Fruit fly (Drosophila melanogaster): ENCODE data around the gene Lk.

Lk gene

dm6 chr3L:14574649-14575048, 14.1 kb upstream of the Lk start (continued):
- no peak for TF ChIP-seq CG1792 (GFP tag; optimal IDR thresholded peaks at IDR 0.05)
- no peak for TF ChIP-seq gt (GFP tag; IDR thresholded peaks at IDR 0.05)
- TF ChIP-seq CG4328 (GFP tag; optimal IDR thresholded peaks at IDR 0.05) = no peak
- no peak for TF ChIP-seq Rx (GFP tag; IDR thresholded peaks at IDR 0.05)
- no peak for TF ChIP-seq vfl (GFP tag; optimal IDR thresholded peaks at IDR 0.05)
- peak in 1 of 3 experiments; percentile 8 for TF ChIP-seq lola (GFP tag; optimal IDR thresholded peaks at IDR 0.05)
- TF ChIP-seq CG34376 (GFP tag; optimal IDR thresholded peaks at IDR 0.05) = no peak
- no peak for TF ChIP-seq sd (tag; optimal IDR thresholded peaks at IDR 0.05)
- no peak for TF ChIP-seq gfzf (GFP tag; optimal IDR thresholded peaks at IDR 0.05)
- no peak for TF ChIP-seq chm (GFP tag; IDR thresholded peaks at IDR 0.05)
- TF ChIP-seq CG9817 (tag; optimal IDR thresholded peaks at IDR 0.05) = no peak
- no peak for TF ChIP-seq Abd-B (GFP tag; optimal IDR thresholded peaks at IDR 0.05)
- TF ChIP-seq CG7786 (GFP tag; optimal IDR thresholded peaks at IDR 0.05) = no peak
- no peak for TF ChIP-seq Nf-YC (tag; optimal IDR thresholded peaks at IDR 0.05)
- TF ChIP-seq CG9727 (GFP tag; optimal IDR thresholded peaks at IDR 0.05) = no peak
- peak; percentile 63 for TF ChIP-seq row (GFP tag; IDR thresholded peaks at IDR 0.05)
- TF ChIP-seq fd96Cb (tag; optimal IDR thresholded peaks at IDR 0.05) = peak; percentile 29
- TF ChIP-seq Aef1 (GFP tag; IDR thresholded peaks at IDR 0.05) = no peak
- TF ChIP-seq CG10654 (GFP tag; optimal IDR thresholded peaks at IDR 0.05) = no peak
- TF ChIP-seq repo (GFP tag; optimal IDR thresholded peaks at IDR 0.05) = no peak
- no peak for TF ChIP-seq Trl (optimal IDR thresholded peaks at IDR 0.05)
- no peak for TF ChIP-seq Trl (GFP tag; optimal IDR thresholded peaks at IDR 0.05)
- TF ChIP-seq CG34224 (GFP tag; IDR thresholded peaks at IDR 0.05; ENCODE audit: partially characterized antibody) = no peak
- no peak for TF ChIP-seq CG1233 (GFP tag; optimal IDR thresholded peaks at IDR 0.05)
- no peak for TF ChIP-seq CG12659 (GFP tag; optimal IDR thresholded peaks at IDR 0.05)
- no peak for TF ChIP-seq pho (GFP tag; optimal IDR thresholded peaks at IDR 0.05)
- no peak for TF ChIP-seq CG2875 (GFP tag; optimal IDR thresholded peaks at IDR 0.05)
- TF ChIP-seq CG11560 (tag; IDR thresholded peaks at IDR 0.05) = no peak
- TF ChIP-seq CG6813 (GFP tag; optimal IDR thresholded peaks at IDR 0.05) = no peak
- TF ChIP-seq CG11093 (GFP tag; IDR thresholded peaks at IDR 0.05) = no peak
- no peak for TF ChIP-seq D (optimal IDR thresholded peaks at IDR 0.05)
- no peak for TF ChIP-seq D (GFP tag; optimal IDR thresholded peaks at IDR 0.05)
- no peak for TF ChIP-seq CG12219 (GFP tag; optimal IDR thresholded peaks at IDR 0.05)
- peak; percentile 2 for TF ChIP-seq CG5245 (GFP tag; optimal IDR thresholded peaks at IDR 0.05)
- no peak; the same call in 1 of the 2 replicates for TF ChIP-seq CG32532 (GFP tag; IDR thresholded peaks at IDR 0.05)
- TF ChIP-seq Mes4 (GFP tag; optimal IDR thresholded peaks at IDR 0.05) = no peak
- no peak for TF ChIP-seq CG11723 (GFP tag; optimal IDR thresholded peaks at IDR 0.05)
- no peak for TF ChIP-seq Drgx (GFP tag; IDR thresholded peaks at IDR 0.05)

- TF ChIP-seq dmrt99B (tag; optimal IDR thresholded peaks at IDR 0.05) (peak; percentile 30), nmo (GFP tag; optimal IDR thresholded peaks at IDR 0.05) (peak; percentile 2), CG17361 (GFP tag; IDR thresholded peaks at IDR 0.05) (peak; percentile 38; the same call in 1 of the 3 replicates), hth (optimal IDR thresholded peaks at IDR 0.05) (no peak), Hey (tag; optimal IDR thresholded peaks at IDR 0.05) (peak; percentile 97), oc (tag; optimal IDR thresholded peaks at IDR 0.05) (peak; percentile 7), crol (GFP tag; IDR thresholded peaks at IDR 0.05) (peak; percentile 62), Sox100B (GFP tag; optimal IDR thresholded peaks at IDR 0.05) (peak; percentile 1), pfk (GFP tag; optimal IDR thresholded peaks at IDR 0.05) (no peak), run (tag; optimal IDR thresholded peaks at IDR 0.05) (peak; percentile 18), ems (GFP tag; optimal IDR thresholded peaks at IDR 0.05) (no peak), CG11504 (tag; optimal IDR thresholded peaks at IDR 0.05) (peak; percentile 33), row (GFP tag; IDR thresholded peaks at IDR 0.05) (peak; percentile 22; the same call in 1 of the 3 replicates), jigr1 (GFP tag; IDR thresholded peaks at IDR 0.05) (no peak), CHES-1-like (GFP tag; optimal IDR thresholded peaks at IDR 0.05) (no peak)
Observed at dm6 chr3L:14569620-14570537, 9.3 kb upstream of the Lk start.
